Worm (Caenorhabditis elegans) whole organism, L1 larva: ENCODE data around the gene K03B4.9.

ENCODE experiments used
- ama-1 ChIP-seq: fragments of 150-350 bp; optimal IDR thresholded peaks from 2 replicates; lab custom pipeline; 2014
- isw-1 ChIP-seq: fragments of 200-800 bp; sonication (Bioruptor generic); IDR thresholded peaks from 2 replicates; pipeline ENCODE4 v1.3.6; 2022; ENCODE audit warnings: missing genetic modification characterization, missing compliant biosample characterization
- lir-3 ChIP-seq: sonication (generic microtip); optimal IDR thresholded peaks from 2 replicates; lab custom pipeline; 2016; ENCODE audit warnings: mild to moderate bottlenecking, missing genetic modification characterization, moderate library complexity, missing compliant biosample characterization; ENCODE audit not compliant: poor library complexity
- mdl-1 ChIP-seq, 2 experiments: fragments of 150-350 bp; optimal IDR thresholded peaks; 2 replicates each; lab custom pipeline; 2014 to 2017; ENCODE audit warnings: missing biosample characterization in 2 of 2, missing genetic modification characterization in 2 of 2, inconsistent platforms in 1 of 2
- nhr-28 ChIP-seq: fragments of 150-350 bp; optimal IDR thresholded peaks from 2 replicates; lab custom pipeline; 2014; ENCODE audit warnings: missing biosample characterization, missing genetic modification characterization
- tlp-1 ChIP-seq: fragments of 150-350 bp; optimal IDR thresholded peaks from 2 replicates; lab custom pipeline; 2014; ENCODE audit warnings: missing biosample characterization, missing genetic modification characterization
- xbp-1 ChIP-seq: sonication (generic microtip); optimal IDR thresholded peaks from 2 replicates; lab custom pipeline; 2016; ENCODE audit warnings: missing genetic modification characterization, missing compliant biosample characterization

DNA sequence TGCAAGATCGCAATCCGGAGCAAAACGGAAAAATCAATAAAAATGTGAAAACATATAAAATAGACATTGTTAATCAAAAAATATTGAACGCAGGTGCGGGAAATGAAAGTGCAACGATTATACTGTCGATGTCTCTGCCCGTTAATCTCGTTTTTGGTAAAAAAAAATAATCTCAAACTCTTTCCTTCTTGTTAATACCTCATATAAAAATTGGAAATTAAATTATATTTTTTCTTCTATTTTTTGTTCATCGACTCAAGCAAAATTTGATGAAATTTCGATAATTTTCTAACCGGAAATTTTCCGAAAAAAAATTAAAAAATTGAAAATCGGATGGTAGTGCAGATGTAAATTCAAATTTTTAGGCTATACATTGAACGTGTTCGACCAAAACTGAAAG lies at the start of gene K03B4.9:
- TF ChIP-seq isw-1 (no peak), ama-1 (lab: Kevin White, UChicago) (no peak), nhr-28 (tag; lab: Kevin White, UChicago) (no peak), tlp-1 (tag; lab: Kevin White, UChicago) (no peak), lir-3 (no peak), xbp-1 (no peak), mdl-1 (tag; optimal IDR thresholded peaks at IDR 0.05; lab: Kevin White, UChicago) (no peak)
